Worm (Caenorhabditis elegans) whole organism, L3 larva: ENCODE results near the gene C02F5.2.
A peak's percentile ranks its signal among the peaks of the same experiment; 100 is the strongest.

Source experiments
- R02D3.7 ChIP-seq: fragments of 150-350 bp; optimal IDR thresholded peaks from 2 replicates; lab custom pipeline; 2014; ENCODE audit warnings: missing biosample characterization, missing genetic modification characterization
- ZK546.5 ChIP-seq: sonication (generic microtip); optimal IDR thresholded peaks from 2 replicates; lab custom pipeline; 2017; ENCODE audit warnings: missing biosample characterization, missing genetic modification characterization
- aly-2 ChIP-seq: fragments of 150-350 bp; optimal IDR thresholded peaks from 2 replicates; lab custom pipeline; 2014; ENCODE audit warnings: missing biosample characterization, missing genetic modification characterization
- ceh-28 ChIP-seq: fragments of 150-350 bp; optimal IDR thresholded peaks from 2 replicates; lab custom pipeline; 2014; ENCODE audit warnings: missing biosample characterization, missing genetic modification reagents, missing genetic modification characterization
- ceh-82 ChIP-seq: fragments of 150-350 bp; optimal IDR thresholded peaks from 2 replicates; lab custom pipeline; 2014; ENCODE audit warnings: missing biosample characterization, missing genetic modification characterization
- daf-12 ChIP-seq: fragments of 150-350 bp; optimal IDR thresholded peaks from 2 replicates; lab custom pipeline; 2014; ENCODE audit warnings: missing biosample characterization, missing genetic modification reagents, missing genetic modification characterization
- egl-27 ChIP-seq: sonication (generic microtip); optimal IDR thresholded peaks from 4 replicates; lab custom pipeline; 2017; ENCODE audit warnings: missing biosample characterization, missing genetic modification reagents, missing genetic modification characterization
- egl-5 ChIP-seq: fragments of 150-350 bp; optimal IDR thresholded peaks from 2 replicates; lab custom pipeline; 2017; ENCODE audit warnings: missing biosample characterization, missing genetic modification reagents, missing genetic modification characterization, inconsistent platforms
- elt-1 ChIP-seq: fragments of 150-350 bp; optimal IDR thresholded peaks from 2 replicates; lab custom pipeline; 2014; ENCODE audit warnings: missing biosample characterization, missing genetic modification characterization
- elt-2 ChIP-seq: sonication (generic microtip); optimal IDR thresholded peaks from 2 replicates; lab custom pipeline; 2016; ENCODE audit warnings: missing genetic modification reagents, mild to moderate bottlenecking, missing genetic modification characterization, missing compliant biosample characterization
- elt-3 ChIP-seq, 3 experiments: fragments of 150-350 bp in 1 of 3; sonication (generic microtip) in 2 of 3; optimal IDR thresholded peaks; 2 replicates in 2 of 3; 4 replicates in 1 of 3; lab custom pipeline; 2014 to 2017; ENCODE audit warnings: missing biosample characterization in 3 of 3, missing genetic modification characterization in 3 of 3
- eor-1 ChIP-seq, 2 experiments: fragments of 150-350 bp; optimal IDR thresholded peaks; 2 replicates each; lab custom pipeline; 2014 to 2018; ENCODE audit warnings: missing biosample characterization in 2 of 2, missing genetic modification characterization in 2 of 2
- fkh-10 ChIP-seq: sonication (generic microtip); optimal IDR thresholded peaks from 2 replicates; lab custom pipeline; 2017; ENCODE audit warnings: missing biosample characterization, missing genetic modification reagents, missing genetic modification characterization
- fos-1 ChIP-seq: fragments of 150-350 bp; optimal IDR thresholded peaks from 2 replicates; lab custom pipeline; 2014; ENCODE audit warnings: missing biosample characterization, missing genetic modification characterization
- hmg-11 ChIP-seq: sonication (generic microtip); optimal IDR thresholded peaks from 2 replicates; lab custom pipeline; 2016; ENCODE audit warnings: missing genetic modification characterization, missing compliant biosample characterization
- jun-1 ChIP-seq: fragments of 150-350 bp; optimal IDR thresholded peaks from 2 replicates; lab custom pipeline; 2014; ENCODE audit warnings: missing biosample characterization, missing genetic modification reagents, missing genetic modification characterization
- lin-15B ChIP-seq: fragments of 150-350 bp; optimal IDR thresholded peaks from 2 replicates; lab custom pipeline; 2014; ENCODE audit warnings: missing biosample characterization, missing genetic modification characterization
- lin-39 ChIP-seq: fragments of 150-350 bp; optimal IDR thresholded peaks from 2 replicates; lab custom pipeline; 2018; ENCODE audit warnings: missing biosample characterization, missing genetic modification reagents, missing genetic modification characterization
- lsy-12 ChIP-seq: sonication (generic microtip); optimal IDR thresholded peaks from 2 replicates; lab custom pipeline; 2016; ENCODE audit warnings: mild to moderate bottlenecking, missing genetic modification characterization, missing compliant biosample characterization
- mdl-1 ChIP-seq: fragments of 150-350 bp; optimal IDR thresholded peaks from 2 replicates; lab custom pipeline; 2014; ENCODE audit warnings: missing biosample characterization, missing genetic modification characterization
- nfya-1 ChIP-seq: sonication (generic microtip); optimal IDR thresholded peaks from 2 replicates; lab custom pipeline; 2017; ENCODE audit warnings: missing genetic modification characterization, mild to moderate bottlenecking, missing compliant biosample characterization, antibody characterized with exemption, moderate library complexity; ENCODE audit not compliant: insufficient read depth
- nhr-11 ChIP-seq: fragments of 150-350 bp; optimal IDR thresholded peaks from 2 replicates; lab custom pipeline; 2014; ENCODE audit warnings: missing biosample characterization, missing genetic modification characterization
- nhr-23 ChIP-seq: fragments of 150-350 bp; optimal IDR thresholded peaks from 2 replicates; lab custom pipeline; 2014; ENCODE audit warnings: missing biosample characterization, missing genetic modification reagents, missing genetic modification characterization
- nhr-25 ChIP-seq: sonication (generic microtip); optimal IDR thresholded peaks from 2 replicates; lab custom pipeline; 2017; ENCODE audit warnings: missing biosample characterization, missing genetic modification characterization
- nhr-28 ChIP-seq: fragments of 150-350 bp; optimal IDR thresholded peaks from 2 replicates; lab custom pipeline; 2014; ENCODE audit warnings: missing biosample characterization, missing genetic modification characterization
- nhr-43 ChIP-seq: sonication (generic microtip); optimal IDR thresholded peaks from 2 replicates; lab custom pipeline; 2016; ENCODE audit warnings: mild to moderate bottlenecking, missing genetic modification characterization, missing compliant biosample characterization; ENCODE audit not compliant: poor library complexity, severe bottlenecking
- nhr-67 ChIP-seq: fragments of 150-350 bp; optimal IDR thresholded peaks from 2 replicates; lab custom pipeline; 2014; ENCODE audit warnings: missing biosample characterization, missing genetic modification characterization
- nhr-76 ChIP-seq: fragments of 150-350 bp; sonication (generic microtip); optimal IDR thresholded peaks from 5 replicates; lab custom pipeline; 2014; ENCODE audit warnings: missing biosample characterization, missing genetic modification characterization
- pha-4 ChIP-seq: fragments of 150-350 bp; optimal IDR thresholded peaks from 2 replicates; lab custom pipeline; 2014; ENCODE audit warnings: missing biosample characterization, missing genetic modification reagents, missing genetic modification characterization
- sea-2 ChIP-seq: fragments of 150-350 bp; sonication (generic microtip); optimal IDR thresholded peaks from 4 replicates; lab custom pipeline; 2014; ENCODE audit warnings: missing biosample characterization, missing genetic modification reagents, missing genetic modification characterization
- snpc-4 ChIP-seq: fragments of 150-350 bp; optimal IDR thresholded peaks from 2 replicates; lab custom pipeline; 2014; ENCODE audit warnings: missing biosample characterization, missing genetic modification characterization
- zag-1 ChIP-seq: fragments of 150-350 bp; optimal IDR thresholded peaks from 2 replicates; lab custom pipeline; 2014; ENCODE audit warnings: missing biosample characterization, missing genetic modification characterization
- ztf-11 ChIP-seq: fragments of 150-350 bp; optimal IDR thresholded peaks from 2 replicates; lab custom pipeline; 2014; ENCODE audit warnings: missing biosample characterization, missing genetic modification characterization

The C02F5.2 gene

ce11 chrIII:8211562-8211961 is 37.9 kb upstream of the C02F5.2 start:
- no peak for TF ChIP-seq nhr-11 (tag; lab: Kevin White, UChicago)
- peak; percentile 21 for TF ChIP-seq nfya-1 (tag; lab: Kevin White, UChicago)

ce11 chrIII:8216224-8216623 is 33.2 kb upstream of the C02F5.2 start, which contains the start of gene unc-86:
unc-86 (minus strand) TSS chrIII:8216336.
- TF ChIP-seq lin-39 (no peak), ceh-82 (no peak), nfya-1 (tag; lab: Kevin White, UChicago) (peak; percentile 67), fos-1 (no peak), nhr-23 (tag; lab: Kevin White, UChicago) (no peak), elt-2 (tag; lab: Kevin White, UChicago) (no peak), ceh-28 (tag; lab: Kevin White, UChicago) (no peak), ZK546.5 (tag; lab: Kevin White, UChicago) (no peak)

ce11 chrIII:8217919-8218318 is 31.5 kb upstream of the C02F5.2 start, which contains the start of gene C30A5.16:
C30A5.16 (plus strand) TSS chrIII:8218219.
- no peak for TF ChIP-seq nhr-76 (tag; lab: Kevin White, UChicago)
- no peak for TF ChIP-seq ztf-11 (tag; lab: Kevin White, UChicago)
- no peak for TF ChIP-seq fkh-10 (GFP tag; lab: Kevin White, UChicago)
- no peak for TF ChIP-seq lin-39
- TF ChIP-seq ZK546.5 (tag; lab: Kevin White, UChicago) = no peak
- TF ChIP-seq aly-2 = no peak
- no peak for TF ChIP-seq daf-12 (tag; lab: Kevin White, UChicago)
- TF ChIP-seq, all 47 proteins: peak for 0

ce11 chrIII:8220081-8220480 is 29.3 kb upstream of the C02F5.2 start:
- TF ChIP-seq snpc-4 (tag; lab: Kevin White, UChicago) (no peak), R02D3.7 (no peak), sea-2 (GFP tag; lab: Kevin White, UChicago) (no peak), nhr-23 (tag; lab: Kevin White, UChicago) (no peak), lin-39 (no peak), nhr-28 (no peak), lsy-12 (tag; lab: Kevin White, UChicago) (no peak), egl-5 (no peak), aly-2 (no peak), nhr-25 (tag; lab: Kevin White, UChicago) (no peak), daf-12 (tag; lab: Kevin White, UChicago) (no peak), fos-1 (no peak), egl-27 (no peak), elt-2 (tag; lab: Kevin White, UChicago) (no peak), ZK546.5 (tag; lab: Kevin White, UChicago) (no peak), zag-1 (no peak), ztf-11 (tag; lab: Kevin White, UChicago) (no peak), nhr-76 (tag; lab: Kevin White, UChicago) (no peak), elt-1 (tag; lab: Kevin White, UChicago) (no peak)

ce11 chrIII:8224769-8225168 is 24.6 kb upstream of the C02F5.2 start, which contains the start of gene mob-4:
mob-4 (plus strand) TSS chrIII:8225097.
- TF ChIP-seq jun-1 = no peak
- no peak for TF ChIP-seq fos-1
- peak; percentile 11 for TF ChIP-seq nfya-1 (tag; lab: Kevin White, UChicago)
- TF ChIP-seq nhr-43 (tag; lab: Kevin White, UChicago) = no peak
- no peak for TF ChIP-seq elt-2 (tag; lab: Kevin White, UChicago)
- no peak for TF ChIP-seq sea-2 (GFP tag; lab: Kevin White, UChicago)
- peak; percentile 22 for TF ChIP-seq pha-4
- no peak for TF ChIP-seq eor-1 (tag; optimal IDR thresholded peaks at IDR 0.05; lab: Kevin White, UChicago)
- TF ChIP-seq fkh-10 (GFP tag; lab: Kevin White, UChicago) = no peak
- TF ChIP-seq daf-12 (tag; lab: Kevin White, UChicago) = no peak
- peak; percentile 1 for TF ChIP-seq egl-5
- TF ChIP-seq hmg-11 = peak; percentile 41
- TF ChIP-seq nhr-25 (tag; lab: Kevin White, UChicago) = no peak
- no peak for TF ChIP-seq nhr-67 (tag; lab: Kevin White, UChicago)
- peak; percentile 57 for TF ChIP-seq lin-15B (tag; lab: Kevin White, UChicago)
- TF ChIP-seq, all 47 proteins: peak for 5

ce11 chrIII:8226178-8226577 is 23.2 kb upstream of the C02F5.2 start, which contains the start of gene rfs-1:
rfs-1 (plus strand) TSS chrIII:8226478.
- TF ChIP-seq nhr-43 (tag; lab: Kevin White, UChicago) = no peak
- no peak for TF ChIP-seq elt-3 (tag; optimal IDR thresholded peaks at IDR 0.05; lab: Kevin White, UChicago)
- no peak for TF ChIP-seq zag-1
- TF ChIP-seq sea-2 (GFP tag; lab: Kevin White, UChicago) = no peak
- TF ChIP-seq daf-12 (tag; lab: Kevin White, UChicago) = no peak
- no peak for TF ChIP-seq lsy-12 (tag; lab: Kevin White, UChicago)
- TF ChIP-seq mdl-1 = no peak
- TF ChIP-seq ZK546.5 (tag; lab: Kevin White, UChicago) = no peak
- no peak for TF ChIP-seq nfya-1 (tag; lab: Kevin White, UChicago)
- TF ChIP-seq, all 47 proteins: peak for 0
